Fruit fly (Drosophila melanogaster) whole organism, embryonic: Measurements from ENCODE around the gene CG16779.
A peak's percentile ranks its signal among the peaks of the same experiment; 100 is the strongest.

Experiments
- Asciz ChIP-seq: fragments of 200-800 bp; sonication (Bioruptor generic); optimal IDR thresholded peaks from 2 replicates; lab custom pipeline; 2017; ENCODE audit warnings: missing biosample characterization, mild to moderate bottlenecking, missing genetic modification characterization, missing genetic modification reagents
- C15 ChIP-seq: fragments of 200-800 bp; sonication (Bioruptor generic); IDR thresholded peaks from 3 replicates; pipeline ENCODE4 v1.3.6; 2022; ENCODE audit warnings: missing biosample characterization, missing genetic modification characterization
- CG10462 ChIP-seq: fragments of 200-800 bp; sonication (Bioruptor generic); optimal IDR thresholded peaks from 2 replicates; lab custom pipeline; 2016; ENCODE audit warnings: missing biosample characterization, missing genetic modification characterization
- CG11085 ChIP-seq: fragments of 200-800 bp; sonication (Bioruptor generic); IDR thresholded peaks from 2 replicates; pipeline ENCODE4 v1.3.6; 2022; ENCODE audit warnings: missing biosample characterization, missing genetic modification characterization
- CG12236 ChIP-seq: fragments of 200-800 bp; sonication (Bioruptor generic); optimal IDR thresholded peaks from 2 replicates; lab custom pipeline; 2016; ENCODE audit warnings: missing biosample characterization, missing genetic modification characterization
- CG12942 ChIP-seq: fragments of 200-800 bp; sonication (Bioruptor generic); optimal IDR thresholded peaks from 3 replicates; lab custom pipeline; 2016; ENCODE audit warnings: missing biosample characterization, missing genetic modification characterization
- CG14965 ChIP-seq: fragments of 200-800 bp; sonication (Bioruptor generic); optimal IDR thresholded peaks from 2 replicates; lab custom pipeline; 2016; ENCODE audit warnings: missing biosample characterization, missing genetic modification characterization, borderline replicate concordance
- CG15011 ChIP-seq: fragments of 200-800 bp; sonication (Bioruptor generic); optimal IDR thresholded peaks from 3 replicates; lab custom pipeline; 2018; ENCODE audit warnings: missing biosample characterization, mild to moderate bottlenecking, missing genetic modification characterization
- CG15269 ChIP-seq: fragments of 200-800 bp; sonication (Bioruptor generic); optimal IDR thresholded peaks from 2 replicates; lab custom pipeline; 2018; ENCODE audit warnings: missing biosample characterization, mild to moderate bottlenecking, missing genetic modification characterization, moderate library complexity
- CG16779 ChIP-seq: fragments of 200-800 bp; sonication (Bioruptor generic); IDR thresholded peaks from 2 replicates; pipeline ENCODE4 v1.3.6; 2022; ENCODE audit warnings: missing biosample characterization, missing genetic modification characterization
- CG16815 ChIP-seq: fragments of 200-800 bp; sonication (Bioruptor generic); optimal IDR thresholded peaks from 3 replicates; lab custom pipeline; 2017; ENCODE audit warnings: missing biosample characterization, mild to moderate bottlenecking, missing genetic modification characterization
- CG16863 ChIP-seq: fragments of 200-800 bp; sonication (Bioruptor generic); optimal IDR thresholded peaks from 3 replicates; lab custom pipeline; 2016; ENCODE audit warnings: missing biosample characterization, missing genetic modification characterization
- CG17385 ChIP-seq: fragments of 200-800 bp; sonication (Bioruptor generic); optimal IDR thresholded peaks from 3 replicates; lab custom pipeline; 2018; ENCODE audit warnings: missing biosample characterization, mild to moderate bottlenecking, missing genetic modification characterization
- CG17568 ChIP-seq: fragments of 200-800 bp; sonication (Bioruptor generic); optimal IDR thresholded peaks from 2 replicates; lab custom pipeline; 2018; ENCODE audit warnings: missing biosample characterization, mild to moderate bottlenecking, missing genetic modification characterization, moderate library complexity
- CG2889 ChIP-seq: fragments of 200-800 bp; sonication (Bioruptor generic); IDR thresholded peaks from 3 replicates; pipeline ENCODE4 v1.3.6; 2022; ENCODE audit warnings: missing biosample characterization, missing genetic modification characterization
- CG3065 ChIP-seq: fragments of 200-800 bp; sonication (Bioruptor generic); optimal IDR thresholded peaks from 2 replicates; lab custom pipeline; 2016; ENCODE audit warnings: missing biosample characterization, missing genetic modification characterization
- CG31365 ChIP-seq: fragments of 200-800 bp; sonication (Bioruptor generic); optimal IDR thresholded peaks from 2 replicates; lab custom pipeline; 2018; ENCODE audit warnings: missing biosample characterization, mild to moderate bottlenecking, missing genetic modification characterization
- CG3281 ChIP-seq: fragments of 200-800 bp; sonication (Bioruptor generic); optimal IDR thresholded peaks from 3 replicates; lab custom pipeline; 2017; ENCODE audit warnings: missing biosample characterization, mild to moderate bottlenecking, missing genetic modification characterization
- CG4404 ChIP-seq: fragments of 200-800 bp; sonication (Bioruptor generic); IDR thresholded peaks from 2 replicates; pipeline ENCODE4 v1.3.6; 2022; ENCODE audit warnings: missing biosample characterization, missing genetic modification characterization
- CG4707 ChIP-seq: fragments of 200-800 bp; sonication (Bioruptor generic); optimal IDR thresholded peaks from 2 replicates; lab custom pipeline; 2018; ENCODE audit warnings: missing biosample characterization, mild to moderate bottlenecking, missing genetic modification characterization, moderate library complexity
- CG5953 ChIP-seq: fragments of 200-800 bp; sonication (Bioruptor generic); IDR thresholded peaks from 2 replicates; pipeline ENCODE4 v1.3.6; 2022; ENCODE audit warnings: missing biosample characterization, missing genetic modification characterization
- CG8924 ChIP-seq: fragments of 200-800 bp; optimal IDR thresholded peaks from 3 replicates; lab custom pipeline; 2019; ENCODE audit warnings: missing biosample characterization, mild to moderate bottlenecking, missing genetic modification characterization, moderate library complexity
- Deaf1 ChIP-seq: fragments of 200-800 bp; optimal IDR thresholded peaks from 3 replicates; lab custom pipeline; 2019; ENCODE audit warnings: missing biosample characterization, mild to moderate bottlenecking, missing genetic modification characterization, moderate library complexity
- Dek ChIP-seq: fragments of 200-800 bp; sonication (Bioruptor generic); optimal IDR thresholded peaks from 3 replicates; lab custom pipeline; 2019; ENCODE audit warnings: missing biosample characterization, mild to moderate bottlenecking, missing genetic modification characterization, moderate library complexity
- Eip74EF ChIP-seq, 2 experiments: fragments of 200-800 bp in 1 of 2; fragments of >200 bp in 1 of 2; sonication (Bioruptor generic) in 1 of 2; optimal IDR thresholded peaks; 2 replicates each; lab custom pipeline; 2017 to 2019; ENCODE audit warnings: missing biosample characterization in 2 of 2, missing genetic modification characterization in 2 of 2, mild to moderate bottlenecking in 1 of 2, moderate library complexity in 1 of 2
- Ets65A ChIP-seq: fragments of 200-800 bp; sonication (Bioruptor generic); peaks from one replicate; lab custom pipeline; 2016; ENCODE audit warnings: missing biosample characterization, missing genetic modification characterization
- Ets97D ChIP-seq: fragments of 200-800 bp; sonication (Bioruptor generic); optimal IDR thresholded peaks from 3 replicates; lab custom pipeline; 2016; ENCODE audit warnings: missing biosample characterization, missing genetic modification characterization
- GATAe ChIP-seq: fragments of 200-800 bp; sonication (Bioruptor generic); conservative IDR thresholded peaks from 2 replicates; pipeline ENCODE4 v1.3.6; 2022; ENCODE audit warnings: missing biosample characterization, missing genetic modification characterization
- Jarid2 ChIP-seq: fragments of 200-800 bp; sonication (Bioruptor generic); optimal IDR thresholded peaks from 3 replicates; lab custom pipeline; 2017; ENCODE audit warnings: mild to moderate bottlenecking, missing biosample characterization, missing genetic modification reagents, missing genetic modification characterization
- PHDP ChIP-seq: fragments of 200-800 bp; sonication (Bioruptor generic); optimal IDR thresholded peaks from 3 replicates; lab custom pipeline; 2018; ENCODE audit warnings: missing biosample characterization, mild to moderate bottlenecking, missing genetic modification characterization, moderate library complexity
- Side ChIP-seq: fragments of 200-800 bp; sonication (Bioruptor generic); optimal IDR thresholded peaks from 2 replicates; lab custom pipeline; 2016; ENCODE audit warnings: missing biosample characterization, missing genetic modification characterization
- Six4 ChIP-seq: fragments of 200-800 bp; sonication (Bioruptor generic); optimal IDR thresholded peaks from 2 replicates; lab custom pipeline; 2016; ENCODE audit warnings: missing biosample characterization, missing genetic modification characterization
- Taf1 ChIP-seq: fragments of 200-800 bp; sonication (Bioruptor generic); IDR thresholded peaks from 2 replicates; pipeline ENCODE4 v1.3.6; 2022; ENCODE audit warnings: missing biosample characterization, missing genetic modification characterization
- ap ChIP-seq: fragments of 200-800 bp; sonication (Bioruptor generic); IDR thresholded peaks from 2 replicates; pipeline ENCODE4 v1.3.6; 2022; ENCODE audit warnings: missing biosample characterization, missing genetic modification characterization
- bowl ChIP-seq: fragments of 200-800 bp; sonication (Bioruptor generic); IDR thresholded peaks from 2 replicates; pipeline ENCODE4 v1.3.6; 2022; ENCODE audit warnings: missing biosample characterization, missing genetic modification characterization
- chinmo ChIP-seq: fragments of 200-800 bp; sonication (Bioruptor generic); IDR thresholded peaks from 4 replicates; pipeline ENCODE4 v1.3.6; 2022; ENCODE audit warnings: missing biosample characterization, missing genetic modification characterization; ENCODE audit not compliant: partially characterized antibody
- crol ChIP-seq: fragments of 200-800 bp; sonication (Bioruptor generic); IDR thresholded peaks from 2 replicates; pipeline ENCODE4 v1.3.6; 2022; ENCODE audit warnings: missing biosample characterization, missing genetic modification characterization
- dm ChIP-seq: fragments of 200-800 bp; sonication (Bioruptor generic); optimal IDR thresholded peaks from 3 replicates; lab custom pipeline; 2016; ENCODE audit warnings: missing biosample characterization, missing genetic modification characterization
- dmrt99B ChIP-seq: fragments of 200-800 bp; sonication (Bioruptor generic); optimal IDR thresholded peaks from 2 replicates; lab custom pipeline; 2018; ENCODE audit warnings: missing biosample characterization, mild to moderate bottlenecking, missing genetic modification characterization, moderate library complexity
- esg ChIP-seq: fragments of 200-800 bp; sonication (Bioruptor generic); conservative IDR thresholded peaks from 2 replicates; pipeline ENCODE4 v1.3.6; 2022; ENCODE audit warnings: missing biosample characterization, missing genetic modification characterization
- exex ChIP-seq: fragments of 200-800 bp; sonication (Bioruptor generic); optimal IDR thresholded peaks from 4 replicates; lab custom pipeline; 2018; ENCODE audit warnings: missing biosample characterization, mild to moderate bottlenecking, missing genetic modification characterization, moderate library complexity
- gsb ChIP-seq: fragments of 200-800 bp; sonication (Bioruptor generic); IDR thresholded peaks from 2 replicates; pipeline ENCODE4 v1.3.6; 2022; ENCODE audit warnings: missing biosample characterization, missing genetic modification characterization
- hbn ChIP-seq: fragments of 200-800 bp; sonication (Bioruptor generic); IDR thresholded peaks from 2 replicates; pipeline ENCODE4 v1.3.6; 2022; ENCODE audit warnings: missing biosample characterization, missing genetic modification characterization; ENCODE audit not compliant: partially characterized antibody
- ken ChIP-seq: fragments of 200-800 bp; sonication (Bioruptor generic); IDR thresholded peaks from 3 replicates; pipeline ENCODE4 v1.3.6; 2022; ENCODE audit warnings: missing biosample characterization, missing genetic modification characterization
- kni ChIP-seq: fragments of 200-800 bp; sonication (Bioruptor generic); optimal IDR thresholded peaks from 3 replicates; lab custom pipeline; 2017; ENCODE audit warnings: mild to moderate bottlenecking, missing biosample characterization, missing genetic modification reagents, missing genetic modification characterization
- lilli ChIP-seq: fragments of 200-800 bp; sonication (Bioruptor generic); optimal IDR thresholded peaks from 3 replicates; lab custom pipeline; 2016; ENCODE audit warnings: missing biosample characterization, missing genetic modification characterization
- nerfin-1 ChIP-seq: fragments of 200-800 bp; sonication (Bioruptor generic); optimal IDR thresholded peaks from 3 replicates; lab custom pipeline; 2019; ENCODE audit warnings: missing biosample characterization, mild to moderate bottlenecking, missing genetic modification characterization, moderate library complexity
- nerfin-2 ChIP-seq: fragments of 200-800 bp; sonication (Bioruptor generic); IDR thresholded peaks from 2 replicates; pipeline ENCODE4 v1.3.6; 2022; ENCODE audit warnings: missing biosample characterization, missing genetic modification characterization; ENCODE audit not compliant: partially characterized antibody
- phol ChIP-seq: fragments of 200-800 bp; sonication (Bioruptor generic); optimal IDR thresholded peaks from 3 replicates; lab custom pipeline; 2018; ENCODE audit warnings: missing biosample characterization, mild to moderate bottlenecking, missing genetic modification characterization, moderate library complexity
- seq ChIP-seq: fragments of 200-800 bp; sonication (Bioruptor generic); IDR thresholded peaks from 2 replicates; pipeline ENCODE4 v1.3.6; 2022; ENCODE audit warnings: missing biosample characterization, missing genetic modification characterization
- trh ChIP-seq: fragments of 200-800 bp; sonication (Bioruptor generic); optimal IDR thresholded peaks from 2 replicates; lab custom pipeline; 2016; ENCODE audit warnings: missing biosample characterization, missing genetic modification characterization
- yki ChIP-seq: fragments of >200 bp; optimal IDR thresholded peaks from 3 replicates; lab custom pipeline; 2018

CG16779 gene

DNA sequence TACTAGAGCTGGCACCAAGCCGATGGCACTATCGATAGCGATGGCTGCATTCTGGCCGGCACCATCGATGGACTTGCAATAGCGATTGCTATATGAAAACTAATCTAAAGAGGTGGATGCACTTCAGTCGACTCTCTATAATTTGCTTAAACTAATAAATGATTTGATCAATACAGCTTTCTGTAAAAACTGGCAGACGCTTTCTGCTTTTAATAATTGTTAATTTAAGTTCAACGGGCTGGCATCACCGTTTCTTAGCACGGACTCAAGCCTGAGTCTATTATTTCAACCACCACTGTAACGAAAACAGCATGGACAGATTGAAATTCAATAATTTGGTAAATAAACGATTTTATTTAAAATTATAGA lies 19.6 kb upstream of the CG16779 start, which contains the start of the genes Ras85D and Rlb1 (continued):
- TF ChIP-seq CG15269 (tag; lab: Kevin White, UChicago) (peak; percentile 64), CG17385 (GFP tag; lab: Kevin White, UChicago) (peak; percentile 20), CG12236 (GFP tag; lab: Kevin White, UChicago) (peak; percentile 50), ap (no peak), CG17568 (GFP tag; lab: Kevin White, UChicago) (no peak), nerfin-1 (peak; percentile 51), seq (GFP tag; lab: Robert Waterston, UW) (no peak), Eip74EF (GFP tag; optimal IDR thresholded peaks at IDR 0.05; lab: Kevin White, UChicago) (no peak), Dek (tag; lab: Kevin White, UChicago) (peak; percentile 59), C15 (GFP tag; lab: Robert Waterston, UW) (no peak), CG15011 (no peak), Jarid2 (GFP tag; lab: Kevin White, UChicago) (no peak), CG16863 (GFP tag; lab: Kevin White, UChicago) (peak; percentile 72), CG12942 (GFP tag; lab: Kevin White, UChicago) (peak; percentile 67), PHDP (peak; percentile 56), chinmo (GFP tag; lab: Robert Waterston, UW) (no peak), bowl (GFP tag; lab: Robert Waterston, UW) (no peak), trh (GFP tag; lab: Kevin White, UChicago) (peak; percentile 35), Six4 (peak; percentile 48), Ets65A (GFP tag; lab: Kevin White, UChicago) (peak; percentile 99), CG2889 (GFP tag; lab: Robert Waterston, UW) (no peak), Taf1 (GFP tag; lab: Robert Waterston, UW) (no peak), hbn (no peak), Asciz (GFP tag; lab: Kevin White, UChicago) (no peak), CG16779 (GFP tag; lab: Robert Waterston, UW) (no peak), Ets97D (GFP tag; lab: Kevin White, UChicago) (peak; percentile 77), GATAe (no peak), CG10462 (GFP tag; lab: Kevin White, UChicago) (peak; percentile 47), CG8924 (tag; lab: Kevin White, UChicago) (peak; percentile 76), CG3281 (GFP tag; lab: Kevin White, UChicago) (peak; percentile 62), nerfin-2 (GFP tag; lab: Robert Waterston, UW) (no peak), CG14965 (GFP tag; lab: Kevin White, UChicago) (no peak), lilli (GFP tag; lab: Kevin White, UChicago) (peak; percentile 88), ken (GFP tag; lab: Robert Waterston, UW) (no peak), gsb (GFP tag; lab: Robert Waterston, UW) (no peak), Side (peak; percentile 78), CG5953 (no peak), CG3065 (GFP tag; lab: Kevin White, UChicago) (peak; percentile 76), CG31365 (no peak), yki (lab: Kevin White, UChicago) (no peak), CG4707 (GFP tag; lab: Kevin White, UChicago) (no peak), phol (tag; lab: Kevin White, UChicago) (peak; percentile 80), dm (GFP tag; lab: Kevin White, UChicago) (peak; percentile 92), dmrt99B (tag; lab: Kevin White, UChicago) (no peak), esg (GFP tag; lab: Robert Waterston, UW) (no peak), CG4404 (GFP tag; lab: Robert Waterston, UW) (no peak), crol (no peak), Deaf1 (tag; lab: Kevin White, UChicago) (no peak), CG11085 (GFP tag; lab: Robert Waterston, UW) (no peak), exex (tag; lab: Kevin White, UChicago) (peak; percentile 35), kni (GFP tag; lab: Kevin White, UChicago) (no peak), CG16815 (GFP tag; lab: Kevin White, UChicago) (no peak)
